Fruit fly (Drosophila melanogaster): ENCODE measurements around the gene CG4928.
A peak's percentile ranks its signal among the peaks of the same experiment; 100 is the strongest.

The CG4928 gene

DNA sequence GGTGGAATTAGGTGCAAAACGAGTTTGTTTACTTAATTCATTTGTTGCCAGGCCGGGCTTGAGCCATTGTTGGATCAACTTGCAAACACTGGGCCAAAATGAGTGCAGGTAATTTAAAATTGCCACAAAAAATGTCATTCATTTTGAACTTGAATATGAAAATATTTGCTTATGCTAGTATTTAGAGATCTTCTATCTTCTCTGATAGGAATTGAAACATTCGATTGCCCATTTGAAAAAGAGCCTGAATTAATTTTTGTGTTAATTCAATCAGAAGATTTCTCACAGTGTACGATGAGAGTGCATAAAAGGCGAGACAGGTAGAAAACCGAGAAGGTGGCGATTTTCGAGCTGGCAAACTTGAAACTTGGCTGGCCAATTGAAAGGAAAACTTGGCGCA, 53.6 kb downstream of the CG4928 start (continued):
- peak; percentile 42; the same call in 1 of the 3 replicates for TF ChIP-seq dysf (GFP tag; IDR thresholded peaks at IDR 0.05)
- no peak for TF ChIP-seq CG31441 (GFP tag; IDR thresholded peaks at IDR 0.05)
- TF ChIP-seq hkb (optimal IDR thresholded peaks at IDR 0.05) = no peak
- TF ChIP-seq hkb (GFP tag; IDR thresholded peaks at IDR 0.05) = 0 out of 2 replicates have a peak, but pooled peaks have one; percentile 24
- no peak for TF ChIP-seq CG31388 (GFP tag; optimal IDR thresholded peaks at IDR 0.05)
- TF ChIP-seq wor (GFP tag; IDR thresholded peaks at IDR 0.05) = no peak
- TF ChIP-seq twi (tag; optimal IDR thresholded peaks at IDR 0.05) = no peak
- TF ChIP-seq Dbx (GFP tag; IDR thresholded peaks at IDR 0.05) = no peak
- no peak for TF ChIP-seq dmrt99B (tag; optimal IDR thresholded peaks at IDR 0.05)
- no peak for TF ChIP-seq prd (optimal IDR thresholded peaks at IDR 0.05)
- TF ChIP-seq prd (GFP tag; IDR thresholded peaks at IDR 0.05) = peak; percentile 25; the same call in 1 of the 3 replicates
- no peak for TF ChIP-seq CG15073 (GFP tag; optimal IDR thresholded peaks at IDR 0.05)
- TF ChIP-seq CG14014 (GFP tag; IDR thresholded peaks at IDR 0.05) = 0 out of 2 replicates have a peak, but pooled peaks have one; percentile 6
- TF ChIP-seq Drgx (GFP tag; IDR thresholded peaks at IDR 0.05) = peak; percentile 82
- TF ChIP-seq fru (optimal IDR thresholded peaks at IDR 0.05) = no peak
- TF ChIP-seq Oli (tag; optimal IDR thresholded peaks at IDR 0.05) = peak; percentile 29
- no peak for TF ChIP-seq CG10267 (tag; optimal IDR thresholded peaks at IDR 0.05)
- TF ChIP-seq Xbp1 (GFP tag; optimal IDR thresholded peaks at IDR 0.05) = peak; percentile 3
- no peak for TF ChIP-seq CG9437 (GFP tag; optimal IDR thresholded peaks at IDR 0.05)
- TF ChIP-seq CG30403 (GFP tag; optimal IDR thresholded peaks at IDR 0.05) = peak; percentile 19
- no peak for TF ChIP-seq CG12744 (GFP tag; optimal IDR thresholded peaks at IDR 0.05)
- TF ChIP-seq Mrtf (GFP tag; IDR thresholded peaks at IDR 0.05) = no peak
- TF ChIP-seq bowl (GFP tag; IDR thresholded peaks at IDR 0.05) = no peak
- TF ChIP-seq CG17328 (GFP tag; IDR thresholded peaks at IDR 0.05) = no peak
- no peak for TF ChIP-seq Lhr (GFP tag; optimal IDR thresholded peaks at IDR 0.05)
- no peak for TF ChIP-seq Nf-YB (GFP tag; optimal IDR thresholded peaks at IDR 0.05)
- no peak for TF ChIP-seq sna (GFP tag; IDR thresholded peaks at IDR 0.05; ENCODE audit: partially characterized antibody)
- no peak for TF ChIP-seq z (GFP tag; IDR thresholded peaks at IDR 0.05)
- no peak for TF ChIP-seq CG2199 (GFP tag; IDR thresholded peaks at IDR 0.05)
- TF ChIP-seq zfh1 (GFP tag; IDR thresholded peaks at IDR 0.05) = 0 out of 3 replicates have a peak, but pooled peaks have one; percentile 22
- TF ChIP-seq Med (GFP tag) = peak; percentile 79
- TF ChIP-seq mld (GFP tag; IDR thresholded peaks at IDR 0.05; ENCODE audit: partially characterized antibody) = no peak
- TF ChIP-seq NfI (GFP tag; optimal IDR thresholded peaks at IDR 0.05) = peak; percentile 2
- TF ChIP-seq CG2120 (GFP tag; optimal IDR thresholded peaks at IDR 0.05) = peak; percentile 18
- TF ChIP-seq Mad (GFP tag; optimal IDR thresholded peaks at IDR 0.05) = no peak
- TF ChIP-seq row (GFP tag; IDR thresholded peaks at IDR 0.05) = peak; percentile 42; the same call in 2 of the 3 replicates
- TF ChIP-seq HHEX (GFP tag; optimal IDR thresholded peaks at IDR 0.05) = no peak
- no peak for TF ChIP-seq E2f1 (GFP tag; IDR thresholded peaks at IDR 0.05)
- TF ChIP-seq Usf (GFP tag; optimal IDR thresholded peaks at IDR 0.05) = no peak
- no peak for TF ChIP-seq CG10565 (GFP tag; optimal IDR thresholded peaks at IDR 0.05)
- TF ChIP-seq ro (GFP tag; IDR thresholded peaks at IDR 0.05) = no peak
- no peak for TF ChIP-seq Ada2b (GFP tag; IDR thresholded peaks at IDR 0.05)
- peak; percentile 66 for TF ChIP-seq sens (GFP tag)
- no peak for TF ChIP-seq slp2 (GFP tag; optimal IDR thresholded peaks at IDR 0.05)
- TF ChIP-seq Aef1 (GFP tag; IDR thresholded peaks at IDR 0.05) = no peak
- TF ChIP-seq Ets97D (GFP tag; optimal IDR thresholded peaks at IDR 0.05) = no peak
- TF ChIP-seq Doc3 (GFP tag; IDR thresholded peaks at IDR 0.05; ENCODE audit: partially characterized antibody) = no peak
- no peak for TF ChIP-seq CG11093 (GFP tag; IDR thresholded peaks at IDR 0.05)
- TF ChIP-seq az2 (GFP tag; optimal IDR thresholded peaks at IDR 0.05) = peak; percentile 3
- no peak for TF ChIP-seq CG2116 (GFP tag; optimal IDR thresholded peaks at IDR 0.05)
- TF ChIP-seq CkIIα-i1 (GFP tag; IDR thresholded peaks at IDR 0.05) = no peak
- TF ChIP-seq btn (GFP tag; optimal IDR thresholded peaks at IDR 0.05) = no peak
- TF ChIP-seq Rfx (GFP tag; IDR thresholded peaks at IDR 0.05) = peak; percentile 42; the same call in 1 of the 2 replicates
- TF ChIP-seq H2.0 (GFP tag; IDR thresholded peaks at IDR 0.05) = no peak
